Fruit fly (Drosophila melanogaster): ENCODE results near the gene synr.

Gene synr

dm6 chr2L:4965420-4965819, 22.9 kb downstream of the synr start, which contains the start of gene CG34125:
Gene CG34125 (plus strand): TSS chr2L:4965673.
- TF ChIP-seq CG31627 (GFP tag; optimal IDR thresholded peaks at IDR 0.05), result peak; percentile 39
- TF ChIP-seq Gug (GFP tag; IDR thresholded peaks at IDR 0.05), result no peak
- TF ChIP-seq CG34406 (GFP tag; optimal IDR thresholded peaks at IDR 0.05), result no peak
- TF ChIP-seq acj6 (GFP tag; optimal IDR thresholded peaks at IDR 0.05), result no peak
- no peak for TF ChIP-seq CG32006 (GFP tag; optimal IDR thresholded peaks at IDR 0.05)
- TF ChIP-seq CG11902 (GFP tag; optimal IDR thresholded peaks at IDR 0.05), result no peak
- TF ChIP-seq Eip93F (GFP tag; optimal IDR thresholded peaks at IDR 0.05), result no peak
- TF ChIP-seq CG3919 (GFP tag; optimal IDR thresholded peaks at IDR 0.05), result no peak
- no peak for TF ChIP-seq CG8119 (GFP tag; IDR thresholded peaks at IDR 0.05)
- TF ChIP-seq Hr4 (GFP tag; optimal IDR thresholded peaks at IDR 0.05), result no peak
- no peak for TF ChIP-seq vri (GFP tag; optimal IDR thresholded peaks at IDR 0.05)
- no peak for TF ChIP-seq CG6854 (GFP tag; optimal IDR thresholded peaks at IDR 0.05)
- no peak for TF ChIP-seq CG6808 (GFP tag; optimal IDR thresholded peaks at IDR 0.05)
- peak; percentile 40 for TF ChIP-seq cyc (GFP tag; optimal IDR thresholded peaks at IDR 0.05)
- TF ChIP-seq CG16779 (tag; optimal IDR thresholded peaks at IDR 0.05), result no peak
- TF ChIP-seq net (GFP tag; optimal IDR thresholded peaks at IDR 0.05), result no peak
- TF ChIP-seq CG8632 (GFP tag; optimal IDR thresholded peaks at IDR 0.05), result no peak
- TF ChIP-seq pdm3 (GFP tag; optimal IDR thresholded peaks at IDR 0.05), result no peak
- TF ChIP-seq CG15336 (GFP tag; IDR thresholded peaks at IDR 0.05), result 0 out of 2 replicates have a peak, but pooled peaks have one; percentile 16
- TF ChIP-seq OdsH (GFP tag; optimal IDR thresholded peaks at IDR 0.05), result no peak
- no peak for TF ChIP-seq fkh (GFP tag; optimal IDR thresholded peaks at IDR 0.05)
- no peak for TF ChIP-seq eg (GFP tag; IDR thresholded peaks at IDR 0.05)

dm6 chr2L:4965923-4966322, 23.4 kb downstream of the synr start:
- no peak for TF ChIP-seq CG1621 (tag; optimal IDR thresholded peaks at IDR 0.05)
- no peak for TF ChIP-seq CG6792 (GFP tag; optimal IDR thresholded peaks at IDR 0.05)
- TF ChIP-seq lz (GFP tag; optimal IDR thresholded peaks at IDR 0.05), result no peak
- no peak for TF ChIP-seq acj6 (GFP tag; optimal IDR thresholded peaks at IDR 0.05)
- TF ChIP-seq fkh (GFP tag; optimal IDR thresholded peaks at IDR 0.05), result no peak
- TF ChIP-seq Gug (GFP tag; IDR thresholded peaks at IDR 0.05), result no peak
- TF ChIP-seq Ets21C (GFP tag; optimal IDR thresholded peaks at IDR 0.05), result no peak
- no peak for TF ChIP-seq CG6854 (GFP tag; optimal IDR thresholded peaks at IDR 0.05)
- no peak for TF ChIP-seq svp (GFP tag)
- no peak for TF ChIP-seq CG10669 (GFP tag; optimal IDR thresholded peaks at IDR 0.05)
- TF ChIP-seq CG4318 (GFP tag; optimal IDR thresholded peaks at IDR 0.05), result no peak
- TF ChIP-seq dsx (GFP tag; optimal IDR thresholded peaks at IDR 0.05; ENCODE audit: poor library complexity, severe bottlenecking), result no peak
- no peak for TF ChIP-seq CG6276 (GFP tag; optimal IDR thresholded peaks at IDR 0.05)
- no peak for TF ChIP-seq Hr39 (GFP tag; optimal IDR thresholded peaks at IDR 0.05)
- TF ChIP-seq Blimp-1 (GFP tag; optimal IDR thresholded peaks at IDR 0.05), result no peak
- no peak for TF ChIP-seq Ets96B (tag; optimal IDR thresholded peaks at IDR 0.05)
- TF ChIP-seq CG32006 (GFP tag; optimal IDR thresholded peaks at IDR 0.05), result no peak
- no peak for TF ChIP-seq CG8119 (GFP tag; IDR thresholded peaks at IDR 0.05)

dm6 chr2L:4967511-4967910, 25.0 kb downstream of the synr start, which contains the start of gene eIF3i:
Gene eIF3i (minus strand): TSS chr2L:4967775.
- no peak for TF ChIP-seq fkh (GFP tag; optimal IDR thresholded peaks at IDR 0.05)
- no peak for TF ChIP-seq CG8632 (GFP tag; optimal IDR thresholded peaks at IDR 0.05)

dm6 chr2L:4968767-4969166, 26.2 kb downstream of the synr start, which contains the start of the genes Scox and Polr1C:
Gene Scox (minus strand): TSS chr2L:4968935.
Gene Polr1C (plus strand): TSS chr2L:4969004.
- TF ChIP-seq CG8632 (GFP tag; optimal IDR thresholded peaks at IDR 0.05), result no peak

- TF ChIP-seq esn (GFP tag; optimal IDR thresholded peaks at IDR 0.05) (peak; percentile 36), CG3032 (tag; optimal IDR thresholded peaks at IDR 0.05) (peak; percentile 28), CG31627 (GFP tag; optimal IDR thresholded peaks at IDR 0.05) (peak; percentile 31), dac (GFP tag; optimal IDR thresholded peaks at IDR 0.05) (no peak), fkh (GFP tag; optimal IDR thresholded peaks at IDR 0.05) (peak; percentile 92), Blimp-1 (GFP tag; optimal IDR thresholded peaks at IDR 0.05) (no peak)
These were observed 28.8 kb downstream of the synr start, which contains the start of gene CG14043 for dm6 chr2L:4971329-4971798. Gene CG14043 (plus strand): TSS chr2L:4971702.
